Fruit fly (Drosophila melanogaster) whole organism, embryonic: ENCODE results near the gene Trs20.

Source experiments
- Abd-B ChIP-seq: fragments of 200-800 bp; sonication (Bioruptor generic); optimal IDR thresholded peaks from 2 replicates; lab custom pipeline; 2018; ENCODE audit warnings: missing biosample characterization, mild to moderate bottlenecking, missing genetic modification characterization, moderate library complexity
- Bdp1 ChIP-seq: fragments of 200-800 bp; sonication (Bioruptor generic); optimal IDR thresholded peaks from 3 replicates; lab custom pipeline; 2016; ENCODE audit warnings: missing biosample characterization, missing genetic modification characterization
- CG10366 ChIP-seq: fragments of 200-800 bp; sonication (Bioruptor generic); IDR thresholded peaks from 2 replicates; pipeline ENCODE4 v1.3.6; 2022; ENCODE audit warnings: missing biosample characterization, missing genetic modification characterization
- CG10462 ChIP-seq: fragments of 200-800 bp; sonication (Bioruptor generic); optimal IDR thresholded peaks from 2 replicates; lab custom pipeline; 2016; ENCODE audit warnings: missing biosample characterization, missing genetic modification characterization
- CG10654 ChIP-seq: fragments of 200-800 bp; sonication (Bioruptor generic); optimal IDR thresholded peaks from 2 replicates; lab custom pipeline; 2016; ENCODE audit warnings: missing biosample characterization, missing genetic modification characterization
- CG11247 ChIP-seq: fragments of 200-800 bp; sonication (Bioruptor generic); IDR thresholded peaks from 2 replicates; pipeline ENCODE4 v1.3.6; 2022; ENCODE audit warnings: missing biosample characterization, missing genetic modification characterization
- CG12659 ChIP-seq: fragments of 200-800 bp; sonication (Bioruptor generic); optimal IDR thresholded peaks from 3 replicates; lab custom pipeline; 2017; ENCODE audit warnings: mild to moderate bottlenecking, missing biosample characterization, missing genetic modification reagents, missing genetic modification characterization
- CG13775 ChIP-seq: fragments of 200-800 bp; sonication (Bioruptor generic); optimal IDR thresholded peaks from 3 replicates; lab custom pipeline; 2017; ENCODE audit warnings: missing biosample characterization, mild to moderate bottlenecking, missing genetic modification characterization
- CG15696 ChIP-seq: fragments of 200-800 bp; sonication (Bioruptor generic); optimal IDR thresholded peaks from 2 replicates; lab custom pipeline; 2019; ENCODE audit warnings: missing biosample characterization, mild to moderate bottlenecking, missing genetic modification characterization, moderate library complexity
- CG1603 ChIP-seq: fragments of 200-800 bp; sonication (Bioruptor generic); optimal IDR thresholded peaks from 2 replicates; lab custom pipeline; 2019; ENCODE audit warnings: missing biosample characterization, mild to moderate bottlenecking, missing genetic modification characterization, moderate library complexity
- CG1792 ChIP-seq: fragments of 200-800 bp; sonication (Bioruptor generic); optimal IDR thresholded peaks from 2 replicates; lab custom pipeline; 2016; ENCODE audit warnings: missing biosample characterization, missing genetic modification characterization
- CG18262 ChIP-seq: fragments of 200-800 bp; optimal IDR thresholded peaks from 3 replicates; lab custom pipeline; 2019; ENCODE audit warnings: missing biosample characterization, mild to moderate bottlenecking, missing genetic modification characterization, moderate library complexity
- CG18599 ChIP-seq: fragments of 200-800 bp; sonication (Bioruptor generic); optimal IDR thresholded peaks from 3 replicates; lab custom pipeline; 2017; ENCODE audit warnings: missing biosample characterization, missing genetic modification characterization, mild to moderate bottlenecking, moderate library complexity, missing genetic modification reagents
- CG2116 ChIP-seq: fragments of 200-800 bp; sonication (Bioruptor generic); optimal IDR thresholded peaks from 3 replicates; lab custom pipeline; 2018; ENCODE audit warnings: missing biosample characterization, mild to moderate bottlenecking, missing genetic modification characterization
- CG2129 ChIP-seq: fragments of 200-800 bp; sonication (Bioruptor generic); IDR thresholded peaks from 2 replicates; pipeline ENCODE4 v1.3.6; 2022; ENCODE audit warnings: missing biosample characterization, missing genetic modification characterization; ENCODE audit not compliant: partially characterized antibody
- CG3065 ChIP-seq: fragments of 200-800 bp; sonication (Bioruptor generic); optimal IDR thresholded peaks from 2 replicates; lab custom pipeline; 2016; ENCODE audit warnings: missing biosample characterization, missing genetic modification characterization
- CG31365 ChIP-seq: fragments of 200-800 bp; sonication (Bioruptor generic); optimal IDR thresholded peaks from 2 replicates; lab custom pipeline; 2018; ENCODE audit warnings: missing biosample characterization, mild to moderate bottlenecking, missing genetic modification characterization
- CG4424 ChIP-seq: fragments of 200-800 bp; sonication (Bioruptor generic); optimal IDR thresholded peaks from 3 replicates; lab custom pipeline; 2016; ENCODE audit warnings: missing biosample characterization, missing genetic modification characterization
- CG8478 ChIP-seq: fragments of >200 bp; optimal IDR thresholded peaks from 2 replicates; lab custom pipeline; 2018
- CG8765 ChIP-seq: fragments of 200-800 bp; sonication (Bioruptor generic); IDR thresholded peaks from 2 replicates; pipeline ENCODE4 v1.3.6; 2022; ENCODE audit warnings: missing biosample characterization, missing genetic modification characterization
- CG9215 ChIP-seq: fragments of 200-800 bp; sonication (Bioruptor generic); IDR thresholded peaks from 2 replicates; pipeline ENCODE4 v1.3.6; 2022; ENCODE audit warnings: missing biosample characterization, missing genetic modification characterization
- Dip3 ChIP-seq: fragments of 200-800 bp; sonication (Bioruptor generic); optimal IDR thresholded peaks from 3 replicates; lab custom pipeline; 2016; ENCODE audit warnings: missing biosample characterization, missing genetic modification characterization
- ERR ChIP-seq: fragments of 200-800 bp; sonication (Bioruptor generic); optimal IDR thresholded peaks from 2 replicates; lab custom pipeline; 2016; ENCODE audit warnings: missing biosample characterization, missing genetic modification characterization
- Elba2 ChIP-seq: fragments of 200-800 bp; sonication (Bioruptor generic); optimal IDR thresholded peaks from 3 replicates; lab custom pipeline; 2016; ENCODE audit warnings: missing biosample characterization, missing genetic modification characterization
- Hsf ChIP-seq: fragments of 200-800 bp; sonication (Bioruptor generic); optimal IDR thresholded peaks from 3 replicates; lab custom pipeline; 2016; ENCODE audit warnings: missing biosample characterization, missing genetic modification characterization
- Kr ChIP-seq: fragments of 200-800 bp; sonication (Bioruptor generic); optimal IDR thresholded peaks from 2 replicates; lab custom pipeline; 2017; ENCODE audit warnings: missing biosample characterization, mild to moderate bottlenecking, missing genetic modification characterization
- PHDP ChIP-seq: fragments of 200-800 bp; sonication (Bioruptor generic); optimal IDR thresholded peaks from 3 replicates; lab custom pipeline; 2018; ENCODE audit warnings: missing biosample characterization, mild to moderate bottlenecking, missing genetic modification characterization, moderate library complexity
- Rx ChIP-seq: fragments of 200-800 bp; sonication (Bioruptor generic); IDR thresholded peaks from 2 replicates; pipeline ENCODE4 v1.3.6; 2022; ENCODE audit warnings: missing biosample characterization, missing genetic modification characterization
- Sin3A ChIP-seq: fragments of >200 bp; optimal IDR thresholded peaks from 2 replicates; lab custom pipeline; 2018
- Sry-δ ChIP-seq: fragments of 200-800 bp; sonication (Bioruptor generic); optimal IDR thresholded peaks from 2 replicates; lab custom pipeline; 2016; ENCODE audit warnings: missing biosample characterization, missing genetic modification characterization
- Stat92E ChIP-seq, 3 experiments: fragments of >200 bp in 2 of 3; fragments of 200-800 bp in 1 of 3; sonication (Bioruptor generic) in 1 of 3; optimal IDR thresholded peaks; 2 replicates each; lab custom pipeline; 2017 to 2019; ENCODE audit warnings: missing biosample characterization in 3 of 3, missing genetic modification characterization in 3 of 3, mild to moderate bottlenecking in 1 of 3, moderate library complexity in 1 of 3
- Taf1 ChIP-seq: fragments of 200-800 bp; sonication (Bioruptor generic); IDR thresholded peaks from 2 replicates; pipeline ENCODE4 v1.3.6; 2022; ENCODE audit warnings: missing biosample characterization, missing genetic modification characterization
- Vsx1 ChIP-seq: fragments of 200-800 bp; sonication (Bioruptor generic); optimal IDR thresholded peaks from 2 replicates; lab custom pipeline; 2017; ENCODE audit warnings: missing biosample characterization, mild to moderate bottlenecking, missing genetic modification characterization, missing genetic modification reagents
- dmrt11E ChIP-seq: fragments of 200-800 bp; sonication (Bioruptor generic); optimal IDR thresholded peaks from 3 replicates; lab custom pipeline; 2018; ENCODE audit warnings: missing biosample characterization, mild to moderate bottlenecking, missing genetic modification characterization, moderate library complexity
- en ChIP-seq: fragments of 200-800 bp; sonication (Bioruptor generic); optimal IDR thresholded peaks from 2 replicates; lab custom pipeline; 2016; ENCODE audit warnings: missing biosample characterization, missing genetic modification characterization
- fu2 ChIP-seq: fragments of 200-800 bp; sonication (Bioruptor generic); optimal IDR thresholded peaks from 2 replicates; lab custom pipeline; 2016; ENCODE audit warnings: missing biosample characterization, missing genetic modification characterization
- gfzf ChIP-seq: fragments of 200-800 bp; sonication (Bioruptor generic); optimal IDR thresholded peaks from 2 replicates; lab custom pipeline; 2016; ENCODE audit warnings: missing biosample characterization, mild to moderate bottlenecking, missing genetic modification characterization, moderate library complexity
- gro ChIP-seq: fragments of 200-800 bp; sonication (Bioruptor generic); optimal IDR thresholded peaks from 2 replicates; lab custom pipeline; 2016; ENCODE audit warnings: missing biosample characterization, missing genetic modification characterization
- gt ChIP-seq: fragments of 200-800 bp; sonication (Bioruptor generic); IDR thresholded peaks from 2 replicates; pipeline ENCODE4 v1.3.6; 2022; ENCODE audit warnings: missing biosample characterization, missing genetic modification characterization
- hbn ChIP-seq: fragments of 200-800 bp; sonication (Bioruptor generic); IDR thresholded peaks from 2 replicates; pipeline ENCODE4 v1.3.6; 2022; ENCODE audit warnings: missing biosample characterization, missing genetic modification characterization; ENCODE audit not compliant: partially characterized antibody
- ind ChIP-seq: fragments of 200-800 bp; sonication (Bioruptor generic); optimal IDR thresholded peaks from 3 replicates; lab custom pipeline; 2016; ENCODE audit warnings: missing biosample characterization, missing genetic modification characterization
- jigr1 ChIP-seq: fragments of 200-800 bp; sonication (Bioruptor generic); IDR thresholded peaks from 3 replicates; pipeline ENCODE4 v1.3.6; 2022; ENCODE audit warnings: missing biosample characterization, missing genetic modification characterization
- mirr ChIP-seq: fragments of 200-800 bp; sonication (Bioruptor generic); optimal IDR thresholded peaks from 3 replicates; lab custom pipeline; 2018; ENCODE audit warnings: missing biosample characterization, mild to moderate bottlenecking, missing genetic modification characterization
- pfk ChIP-seq: fragments of 200-800 bp; sonication (Bioruptor generic); optimal IDR thresholded peaks from 2 replicates; lab custom pipeline; 2018; ENCODE audit warnings: missing biosample characterization, mild to moderate bottlenecking, missing genetic modification characterization, moderate library complexity
- ranshi ChIP-seq: fragments of 200-800 bp; sonication (Bioruptor generic); IDR thresholded peaks from 2 replicates; pipeline ENCODE4 v1.3.6; 2022; ENCODE audit warnings: missing biosample characterization, missing genetic modification characterization
- repo ChIP-seq: fragments of 200-800 bp; sonication (Bioruptor generic); optimal IDR thresholded peaks from 2 replicates; lab custom pipeline; 2016; ENCODE audit warnings: missing biosample characterization, missing genetic modification characterization
- seq ChIP-seq: fragments of 200-800 bp; sonication (Bioruptor generic); IDR thresholded peaks from 2 replicates; pipeline ENCODE4 v1.3.6; 2022; ENCODE audit warnings: missing biosample characterization, missing genetic modification characterization
- tap ChIP-seq: fragments of 200-800 bp; optimal IDR thresholded peaks from 3 replicates; lab custom pipeline; 2019; ENCODE audit warnings: missing biosample characterization, mild to moderate bottlenecking, missing genetic modification characterization, moderate library complexity
- tx ChIP-seq: fragments of 200-800 bp; sonication (Bioruptor generic); optimal IDR thresholded peaks from 2 replicates; lab custom pipeline; 2016; ENCODE audit warnings: missing biosample characterization, missing genetic modification characterization
- unpg ChIP-seq: fragments of 200-800 bp; sonication (Bioruptor generic); optimal IDR thresholded peaks from 3 replicates; lab custom pipeline; 2018; ENCODE audit warnings: missing biosample characterization, mild to moderate bottlenecking, missing genetic modification characterization, moderate library complexity
- z ChIP-seq: fragments of 200-800 bp; sonication (Bioruptor generic); IDR thresholded peaks from 3 replicates; pipeline ENCODE4 v1.3.6; 2022; ENCODE audit warnings: missing biosample characterization, missing genetic modification characterization

The Trs20 gene

DNA sequence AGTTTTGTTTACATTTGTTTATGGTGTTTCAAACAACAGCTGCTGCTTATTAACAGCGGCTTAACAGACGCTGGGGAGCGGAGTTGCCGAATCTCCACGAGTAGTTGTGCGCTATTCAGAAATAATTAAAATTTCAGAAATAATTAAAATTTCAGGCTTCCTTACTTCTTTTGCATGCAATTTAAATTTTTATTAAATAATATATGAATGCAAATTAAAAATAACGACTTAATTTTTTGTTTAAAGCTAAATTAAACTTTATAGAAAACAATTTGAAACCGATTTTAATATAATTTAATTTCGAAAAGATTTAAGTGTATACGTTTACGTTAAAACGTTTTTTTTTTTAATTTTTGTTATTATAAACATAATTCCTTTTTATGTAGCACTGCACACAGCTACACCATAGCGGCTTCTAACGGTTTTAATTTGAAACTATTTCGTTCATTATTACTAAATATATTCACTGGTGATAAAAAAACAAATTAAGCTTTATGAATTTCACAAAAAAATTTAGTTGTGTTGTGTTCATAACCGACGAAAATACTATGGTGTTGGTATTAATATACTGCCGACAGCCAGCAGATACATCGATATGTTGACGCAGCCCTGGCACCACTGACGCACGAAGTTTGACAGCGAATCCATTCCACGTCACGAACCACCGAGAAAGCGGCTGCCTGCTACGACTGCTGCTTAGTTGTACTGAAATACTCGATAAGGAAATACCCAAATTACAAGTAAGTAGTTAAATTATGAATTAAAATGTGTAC, 2.3 kb downstream of the Trs20 start, which contains the start of gene SsRbeta (continued):
- peak; percentile 43 for TF ChIP-seq CG18262 (tag; lab: Kevin White, UChicago)
- no peak for TF ChIP-seq Dip3 (GFP tag; lab: Kevin White, UChicago)
- TF ChIP-seq CG9215 (GFP tag; lab: Robert Waterston, UW) = no peak
- no peak for TF ChIP-seq CG1792 (GFP tag; lab: Kevin White, UChicago)
- TF ChIP-seq gt (GFP tag; lab: Robert Waterston, UW) = no peak
- TF ChIP-seq Rx (GFP tag; lab: Robert Waterston, UW) = peak; percentile 46
- peak; percentile 66 for TF ChIP-seq ranshi (GFP tag; lab: Robert Waterston, UW)
- no peak for TF ChIP-seq CG8765
- peak; percentile 46 for TF ChIP-seq CG10366 (GFP tag; lab: Robert Waterston, UW)
- peak; percentile 67 for TF ChIP-seq CG13775 (GFP tag; lab: Kevin White, UChicago)
- no peak for TF ChIP-seq tap (tag; lab: Kevin White, UChicago)
- TF ChIP-seq CG10462 (GFP tag; lab: Kevin White, UChicago) = no peak
- TF ChIP-seq Hsf (GFP tag; lab: Kevin White, UChicago) = no peak
- peak; percentile 43 for TF ChIP-seq gro
- TF ChIP-seq fu2 (GFP tag; lab: Kevin White, UChicago) = no peak
- TF ChIP-seq unpg = peak; percentile 36
- TF ChIP-seq CG15696 (tag; lab: Kevin White, UChicago) = peak; percentile 48
- TF ChIP-seq CG11247 (GFP tag; lab: Robert Waterston, UW) = peak; percentile 56
- TF ChIP-seq Stat92E (GFP tag; optimal IDR thresholded peaks at IDR 0.05; lab: Kevin White, UChicago) = no peak
- TF ChIP-seq tx (GFP tag; lab: Kevin White, UChicago) = no peak
- no peak for TF ChIP-seq CG10654 (GFP tag; lab: Kevin White, UChicago)
- TF ChIP-seq Sry-δ (GFP tag; lab: Kevin White, UChicago) = peak; percentile 60
- no peak for TF ChIP-seq Taf1 (GFP tag; lab: Robert Waterston, UW)
- TF ChIP-seq Abd-B (GFP tag; lab: Kevin White, UChicago) = peak; percentile 3
- TF ChIP-seq CG8478 = no peak
- TF ChIP-seq CG2129 = peak; percentile 36
- peak; percentile 3 for TF ChIP-seq mirr (GFP tag; lab: Kevin White, UChicago)
- TF ChIP-seq CG31365 (tag; lab: Kevin White, UChicago) = no peak
- TF ChIP-seq Vsx1 (GFP tag; lab: Kevin White, UChicago) = no peak
- peak; percentile 38 for TF ChIP-seq dmrt11E (tag; lab: Kevin White, UChicago)
- no peak for TF ChIP-seq ind (GFP tag; lab: Kevin White, UChicago)
- no peak for TF ChIP-seq Elba2
- TF ChIP-seq CG3065 (GFP tag; lab: Kevin White, UChicago) = no peak
- no peak for TF ChIP-seq pfk (GFP tag; lab: Kevin White, UChicago)
- no peak for TF ChIP-seq z (GFP tag; lab: Robert Waterston, UW)
- no peak for TF ChIP-seq ERR (GFP tag; lab: Kevin White, UChicago)
- peak; percentile 19 for TF ChIP-seq CG12659 (GFP tag; lab: Kevin White, UChicago)
- peak; percentile 56 for TF ChIP-seq CG2116 (GFP tag; lab: Kevin White, UChicago)
- TF ChIP-seq en (GFP tag; lab: Kevin White, UChicago) = no peak
- no peak for TF ChIP-seq Bdp1
- TF ChIP-seq hbn (GFP tag; lab: Robert Waterston, UW) = peak; percentile 61
- TF ChIP-seq CG1603 (tag; lab: Kevin White, UChicago) = peak; percentile 77
- TF ChIP-seq repo = no peak
- peak; percentile 51 for TF ChIP-seq gfzf (GFP tag; lab: Kevin White, UChicago)
- TF ChIP-seq seq (GFP tag; lab: Robert Waterston, UW) = no peak
- peak; percentile 48 for TF ChIP-seq CG4424 (GFP tag; lab: Kevin White, UChicago)
- TF ChIP-seq jigr1 (GFP tag; lab: Robert Waterston, UW) = no peak
- peak; percentile 37 for TF ChIP-seq Sin3A (lab: Kevin White, UChicago)
- TF ChIP-seq PHDP (tag; lab: Kevin White, UChicago) = peak; percentile 7
- TF ChIP-seq CG18599 (GFP tag; lab: Kevin White, UChicago) = peak; percentile 12
- no peak for TF ChIP-seq Kr (GFP tag; lab: Kevin White, UChicago)
